Fruit fly (Drosophila melanogaster): ENCODE measurements around the gene hay.
A peak's percentile ranks its signal among the peaks of the same experiment; 100 is the strongest.

Gene hay

dm6 chr3L:10664511-10665062 is 33.7 kb downstream of the hay start, which contains the start of gene simj (continued):
- TF ChIP-seq CG34422 (GFP tag; IDR thresholded peaks at IDR 0.05) = peak; percentile 91
- peak; percentile 52 for TF ChIP-seq CG11398 (GFP tag; optimal IDR thresholded peaks at IDR 0.05)
- peak; percentile 67 for TF ChIP-seq sqz (GFP tag; optimal IDR thresholded peaks at IDR 0.05)
- peak; percentile 46 for TF ChIP-seq CG6272 (GFP tag; IDR thresholded peaks at IDR 0.05)
- TF ChIP-seq ewg (GFP tag; optimal IDR thresholded peaks at IDR 0.05) = peak; percentile 67
- no peak for TF ChIP-seq emc (GFP tag; optimal IDR thresholded peaks at IDR 0.05)
- 0 out of 3 replicates have a peak, but pooled peaks have one; percentile 21 for TF ChIP-seq otp (GFP tag; IDR thresholded peaks at IDR 0.05)
- peak; percentile 59 for TF ChIP-seq HmgD (GFP tag; optimal IDR thresholded peaks at IDR 0.05)
- TF ChIP-seq CG7556 (GFP tag; optimal IDR thresholded peaks at IDR 0.05) = no peak
- peak; percentile 26 for TF ChIP-seq Blimp-1 (GFP tag; optimal IDR thresholded peaks at IDR 0.05)
- TF ChIP-seq HmgZ (tag; optimal IDR thresholded peaks at IDR 0.05) = peak; percentile 89
- TF ChIP-seq wek (GFP tag; optimal IDR thresholded peaks at IDR 0.05) = peak; percentile 75
- no peak for TF ChIP-seq CG5245 (GFP tag; optimal IDR thresholded peaks at IDR 0.05)
- peak; percentile 32 for TF ChIP-seq Tbp (GFP tag; optimal IDR thresholded peaks at IDR 0.05)
- peak; percentile 89 for TF ChIP-seq CG1603 (tag; optimal IDR thresholded peaks at IDR 0.05)
- TF ChIP-seq inv (GFP tag; IDR thresholded peaks at IDR 0.05; ENCODE audit: partially characterized antibody) = peak; percentile 72
- no peak for TF ChIP-seq Kr (GFP tag; optimal IDR thresholded peaks at IDR 0.05)
- peak; percentile 82 for TF ChIP-seq sens (GFP tag)
- peak; percentile 72 for TF ChIP-seq onecut (GFP tag; IDR thresholded peaks at IDR 0.05)
- TF ChIP-seq Med (GFP tag) = peak; percentile 95
- TF ChIP-seq B-H2 (GFP tag; optimal IDR thresholded peaks at IDR 0.05) = peak; percentile 87
- TF ChIP-seq nerfin-2 (GFP tag; IDR thresholded peaks at IDR 0.05; ENCODE audit: partially characterized antibody) = peak; percentile 51
- no peak for TF ChIP-seq CG31388 (GFP tag; optimal IDR thresholded peaks at IDR 0.05)
- no peak for TF ChIP-seq cad (GFP tag; optimal IDR thresholded peaks at IDR 0.05)
- no peak for TF ChIP-seq CG10462 (GFP tag; optimal IDR thresholded peaks at IDR 0.05)
- TF ChIP-seq Dp (GFP tag; optimal IDR thresholded peaks at IDR 0.05) = peak; percentile 81
- peak; percentile 68 for TF ChIP-seq Hmr (GFP tag; optimal IDR thresholded peaks at IDR 0.05)
- peak; percentile 83 for TF ChIP-seq CG3163 (GFP tag; optimal IDR thresholded peaks at IDR 0.05)
- TF ChIP-seq CG15601 (tag; optimal IDR thresholded peaks at IDR 0.05) = peak; percentile 38
- TF ChIP-seq CG12769 (tag; optimal IDR thresholded peaks at IDR 0.05) = peak; percentile 84
- no peak for TF ChIP-seq gcm (GFP tag; optimal IDR thresholded peaks at IDR 0.05)
- TF ChIP-seq chm (GFP tag; IDR thresholded peaks at IDR 0.05) = peak; percentile 95
- TF ChIP-seq CG17359 (tag; optimal IDR thresholded peaks at IDR 0.05) = peak; percentile 29
- TF ChIP-seq chinmo (GFP tag; IDR thresholded peaks at IDR 0.05; ENCODE audit: partially characterized antibody) = peak; percentile 96
- peak; percentile 96 for TF ChIP-seq CG17186 (GFP tag; optimal IDR thresholded peaks at IDR 0.05)
- no peak for TF ChIP-seq CG10654 (GFP tag; optimal IDR thresholded peaks at IDR 0.05)
- TF ChIP-seq crp (GFP tag; optimal IDR thresholded peaks at IDR 0.05) = peak in 1 of 2 experiments; percentile 63
- TF ChIP-seq dpn (GFP tag; optimal IDR thresholded peaks at IDR 0.05) = peak; percentile 38 to 49
- peak; percentile 40 for TF ChIP-seq repo (GFP tag; optimal IDR thresholded peaks at IDR 0.05)
- peak; percentile 36 for TF ChIP-seq Max (GFP tag; optimal IDR thresholded peaks at IDR 0.05)
- no peak for TF ChIP-seq Elba2 (GFP tag; optimal IDR thresholded peaks at IDR 0.05)
- peak; percentile 38 for TF ChIP-seq CG17328 (GFP tag; IDR thresholded peaks at IDR 0.05)
- peak; percentile 79 for TF ChIP-seq ato (GFP tag; IDR thresholded peaks at IDR 0.05; ENCODE audit: partially characterized antibody)
- TF ChIP-seq CG3281 (GFP tag; optimal IDR thresholded peaks at IDR 0.05) = peak; percentile 23
- peak; percentile 76 for TF ChIP-seq lab (GFP tag; optimal IDR thresholded peaks at IDR 0.05)
- TF ChIP-seq Trl (optimal IDR thresholded peaks at IDR 0.05) = peak in 1 of 2 experiments; percentile 12
- peak; percentile 63 for TF ChIP-seq Trl (GFP tag; optimal IDR thresholded peaks at IDR 0.05)
- peak; percentile 55; the same call in 1 of the 3 replicates for TF ChIP-seq ase (GFP tag; IDR thresholded peaks at IDR 0.05)
- TF ChIP-seq ham (GFP tag; IDR thresholded peaks at IDR 0.05) = no peak
- TF ChIP-seq CG9727 (GFP tag; optimal IDR thresholded peaks at IDR 0.05) = no peak
